Worm (Caenorhabditis elegans) whole organism, L4/young adult: ENCODE measurements around the gene gplb-1.

Experiments
- W03F9.2 ChIP-seq: fragments of 150-350 bp; optimal IDR thresholded peaks from 2 replicates; lab custom pipeline; 2014; ENCODE audit warnings: missing biosample characterization, missing genetic modification characterization
- dao-5 ChIP-seq: sonication (generic microtip); optimal IDR thresholded peaks from 2 replicates; lab custom pipeline; 2016; ENCODE audit warnings: missing genotype, missing genetic modification characterization, moderate library complexity, missing compliant biosample characterization
- him-1 ChIP-seq: sonication (generic microtip); optimal IDR thresholded peaks from 2 replicates; lab custom pipeline; 2016; ENCODE audit warnings: missing genotype, missing genetic modification reagents, missing genetic modification characterization, missing compliant biosample characterization

gplb-1 gene

ce11 chrV:8470906-8471305, at the start of gene gplb-1:
TSS of gene gplb-1 (minus strand) at chrV:8471242.
- no peak for TF ChIP-seq dao-5 (tag; lab: Kevin White, UChicago)
- TF ChIP-seq W03F9.2: no peak
- no peak for TF ChIP-seq him-1 (tag; lab: Kevin White, UChicago)

- TF ChIP-seq dao-5 (tag; lab: Kevin White, UChicago): no peak
- TF ChIP-seq W03F9.2: no peak
- no peak for TF ChIP-seq him-1 (tag; lab: Kevin White, UChicago)
Measured at ce11 chrV:8518822-8519392, 47.9 kb upstream of the gplb-1 start, which contains the start of gene F45F2.10. TSS of gene F45F2.10 (minus strand) at chrV:8518872.

ce11 chrV:8518283-8518682, 47.2 kb upstream of the gplb-1 start:
- TF ChIP-seq W03F9.2 (no peak), dao-5 (tag; lab: Kevin White, UChicago) (no peak), him-1 (tag; lab: Kevin White, UChicago) (no peak)

- TF ChIP-seq W03F9.2 (no peak), dao-5 (tag; lab: Kevin White, UChicago) (no peak), him-1 (tag; lab: Kevin White, UChicago) (no peak)
Measured at ce11 chrV:8517711-8518110, 46.7 kb upstream of the gplb-1 start.

ce11 chrV:8516426-8516825, 45.4 kb upstream of the gplb-1 start:
- no peak for TF ChIP-seq dao-5 (tag; lab: Kevin White, UChicago)
- TF ChIP-seq him-1 (tag; lab: Kevin White, UChicago): no peak
- no peak for TF ChIP-seq W03F9.2

ce11 chrV:8513361-8513760, 42.3 kb upstream of the gplb-1 start, which contains the start of gene F45F2.9:
TSS of gene F45F2.9 (minus strand) at chrV:8513461.
- no peak for TF ChIP-seq him-1 (tag; lab: Kevin White, UChicago)
- no peak for TF ChIP-seq dao-5 (tag; lab: Kevin White, UChicago)
- no peak for TF ChIP-seq W03F9.2

- TF ChIP-seq W03F9.2: no peak
- TF ChIP-seq dao-5 (tag; lab: Kevin White, UChicago): no peak
- TF ChIP-seq him-1 (tag; lab: Kevin White, UChicago): no peak
Measured at ce11 chrV:8507324-8507723, 36.3 kb upstream of the gplb-1 start, which contains the start of gene ZK994.6. TSS of gene ZK994.6 (minus strand) at chrV:8507424.

ce11 chrV:8500348-8500747, 29.3 kb upstream of the gplb-1 start:
- TF ChIP-seq dao-5 (tag; lab: Kevin White, UChicago): peak; percentile 96
- TF ChIP-seq him-1 (tag; lab: Kevin White, UChicago): peak; percentile 97
- TF ChIP-seq W03F9.2: peak; percentile 84

- TF ChIP-seq dao-5 (tag; lab: Kevin White, UChicago) (no peak), W03F9.2 (no peak)
Measured at ce11 chrV:8499407-8499806, 28.4 kb upstream of the gplb-1 start.

- no peak for TF ChIP-seq dao-5 (tag; lab: Kevin White, UChicago)
- no peak for TF ChIP-seq him-1 (tag; lab: Kevin White, UChicago)
- no peak for TF ChIP-seq W03F9.2
Measured at ce11 chrV:8495965-8496364, 24.9 kb upstream of the gplb-1 start.

- TF ChIP-seq him-1 (tag; lab: Kevin White, UChicago): no peak
- no peak for TF ChIP-seq W03F9.2
- TF ChIP-seq dao-5 (tag; lab: Kevin White, UChicago): no peak
Measured at ce11 chrV:8495106-8495505, 24.1 kb upstream of the gplb-1 start.

- no peak for TF ChIP-seq W03F9.2
- no peak for TF ChIP-seq dao-5 (tag; lab: Kevin White, UChicago)
- no peak for TF ChIP-seq him-1 (tag; lab: Kevin White, UChicago)
Measured at ce11 chrV:8494260-8494939, 23.4 kb upstream of the gplb-1 start, which contains the start of gene pxn-1. TSS of gene pxn-1 (plus strand) at chrV:8494889.

ce11 chrV:8481274-8481673, 10.2 kb upstream of the gplb-1 start:
- TF ChIP-seq W03F9.2: no peak
- no peak for TF ChIP-seq dao-5 (tag; lab: Kevin White, UChicago)
- TF ChIP-seq him-1 (tag; lab: Kevin White, UChicago): no peak

ce11 chrV:8468740-8469139, 2.3 kb downstream of the gplb-1 start, which contains the start of gene phf-30:
TSS of gene phf-30 (plus strand) at chrV:8469040.
- TF ChIP-seq W03F9.2: no peak
- no peak for TF ChIP-seq dao-5 (tag; lab: Kevin White, UChicago)
- no peak for TF ChIP-seq him-1 (tag; lab: Kevin White, UChicago)
